Worm (Caenorhabditis elegans): ENCODE measurements around the gene dod-3.

DNA sequence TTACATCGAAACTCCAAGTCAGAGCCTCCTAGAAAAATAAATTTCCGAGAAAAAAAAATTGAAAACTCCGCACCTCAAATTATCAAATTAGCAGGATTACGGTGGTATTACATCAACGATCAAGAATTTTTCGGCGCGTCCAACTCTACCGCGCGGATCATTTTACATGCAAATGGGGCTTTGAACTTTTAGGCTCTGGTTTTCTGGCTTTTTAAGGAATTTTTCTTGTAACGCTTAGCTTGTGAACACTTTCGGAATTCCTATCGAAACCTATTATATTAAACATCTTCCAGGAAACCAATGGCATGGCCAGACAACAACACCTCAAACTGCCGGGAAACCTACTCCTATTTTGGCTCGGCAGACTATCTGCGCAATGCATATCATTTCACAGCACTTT, 40.7 kb upstream of the dod-3 start, which contains the start of gene srh-56:
- TF ChIP-seq spr-3 (GFP tag; optimal IDR thresholded peaks at IDR 0.05) (no peak), ama-1 (optimal IDR thresholded peaks at IDR 0.05) (no peak), jun-1 (tag; optimal IDR thresholded peaks at IDR 0.05) (no peak)
